Fruit fly (Drosophila melanogaster) whole organism, embryonic: ENCODE measurements around the gene Mgstl.

Source experiments
- ATbp ChIP-seq: fragments of 200-800 bp; sonication (Bioruptor generic); optimal IDR thresholded peaks from 2 replicates; lab custom pipeline; 2017; ENCODE audit warnings: missing biosample characterization, mild to moderate bottlenecking, missing genetic modification characterization, missing genetic modification reagents
- Antp ChIP-seq: fragments of 200-800 bp; sonication (Bioruptor generic); optimal IDR thresholded peaks from 3 replicates; lab custom pipeline; 2016; ENCODE audit warnings: missing biosample characterization, missing genetic modification characterization
- CG11696 ChIP-seq: fragments of 200-800 bp; sonication (Bioruptor generic); IDR thresholded peaks from 2 replicates; pipeline ENCODE4 v1.3.6; 2022; ENCODE audit warnings: missing biosample characterization, missing genetic modification characterization
- CG14710 ChIP-seq: fragments of 200-800 bp; sonication (Bioruptor generic); optimal IDR thresholded peaks from 3 replicates; lab custom pipeline; 2019; ENCODE audit warnings: missing biosample characterization, mild to moderate bottlenecking, missing genetic modification characterization, moderate library complexity
- CG1529 ChIP-seq: fragments of 200-800 bp; sonication (Bioruptor generic); optimal IDR thresholded peaks from 3 replicates; lab custom pipeline; 2018; ENCODE audit warnings: missing biosample characterization, missing genetic modification characterization
- CG15479 ChIP-seq: fragments of 200-800 bp; sonication (Bioruptor generic); optimal IDR thresholded peaks from 3 replicates; lab custom pipeline; 2019; ENCODE audit warnings: missing biosample characterization, mild to moderate bottlenecking, missing genetic modification characterization, moderate library complexity
- CG1602 ChIP-seq: fragments of 200-800 bp; sonication (Bioruptor generic); optimal IDR thresholded peaks from 3 replicates; lab custom pipeline; 2016; ENCODE audit warnings: missing biosample characterization, missing genetic modification characterization
- CG5953 ChIP-seq: fragments of 200-800 bp; sonication (Bioruptor generic); IDR thresholded peaks from 2 replicates; pipeline ENCODE4 v1.3.6; 2022; ENCODE audit warnings: missing biosample characterization, missing genetic modification characterization
- CG8281 ChIP-seq: fragments of 200-800 bp; sonication (Bioruptor generic); optimal IDR thresholded peaks from 2 replicates; lab custom pipeline; 2018; ENCODE audit warnings: missing biosample characterization, mild to moderate bottlenecking, missing genetic modification characterization, moderate library complexity
- CG8290 ChIP-seq, 3 experiments: fragments of 200-800 bp; sonication (Bioruptor generic); optimal IDR thresholded peaks; 2 replicates each; lab custom pipeline; 2016 to 2019; ENCODE audit warnings: missing biosample characterization in 3 of 3, missing genetic modification characterization in 3 of 3, mild to moderate bottlenecking in 2 of 3, moderate library complexity in 1 of 3
- CTCF ChIP-seq: fragments of 200-800 bp; sonication (Bioruptor generic); optimal IDR thresholded peaks from 2 replicates; lab custom pipeline; 2017; ENCODE audit warnings: missing biosample characterization, mild to moderate bottlenecking, missing genetic modification characterization, moderate library complexity
- E2f2 ChIP-seq: fragments of 200-800 bp; sonication (Bioruptor generic); IDR thresholded peaks from 2 replicates; pipeline ENCODE4 v1.3.6; 2022; ENCODE audit warnings: missing biosample characterization, missing genetic modification characterization
- Ets65A ChIP-seq: fragments of 200-800 bp; sonication (Bioruptor generic); peaks from one replicate; lab custom pipeline; 2016; ENCODE audit warnings: missing biosample characterization, missing genetic modification characterization
- H2.0 ChIP-seq: fragments of 200-800 bp; sonication (Bioruptor generic); IDR thresholded peaks from 2 replicates; pipeline ENCODE4 v1.3.6; 2022; ENCODE audit warnings: missing biosample characterization, missing genetic modification characterization
- Hmx ChIP-seq: fragments of 200-800 bp; sonication (Bioruptor generic); optimal IDR thresholded peaks from 2 replicates; lab custom pipeline; 2016; ENCODE audit warnings: missing biosample characterization, missing genetic modification characterization
- NC2α ChIP-seq: fragments of 200-800 bp; sonication (Bioruptor generic); optimal IDR thresholded peaks from 2 replicates; lab custom pipeline; 2016; ENCODE audit warnings: missing biosample characterization, missing genetic modification characterization
- NfI ChIP-seq: fragments of 200-800 bp; sonication (Bioruptor generic); optimal IDR thresholded peaks from 3 replicates; lab custom pipeline; 2018; ENCODE audit warnings: missing biosample characterization, mild to moderate bottlenecking, missing genetic modification characterization, moderate library complexity
- Ravus ChIP-seq: fragments of 200-800 bp; sonication (Bioruptor generic); IDR thresholded peaks from 2 replicates; pipeline ENCODE4 v1.3.6; 2022; ENCODE audit warnings: missing biosample characterization, missing genetic modification characterization
- Sox102F ChIP-seq: fragments of 200-800 bp; sonication (Bioruptor generic); optimal IDR thresholded peaks from 2 replicates; lab custom pipeline; 2018; ENCODE audit warnings: missing biosample characterization, mild to moderate bottlenecking, missing genetic modification characterization, moderate library complexity
- Taf1 ChIP-seq: fragments of 200-800 bp; sonication (Bioruptor generic); IDR thresholded peaks from 2 replicates; pipeline ENCODE4 v1.3.6; 2022; ENCODE audit warnings: missing biosample characterization, missing genetic modification characterization
- Tbp ChIP-seq: fragments of >200 bp; optimal IDR thresholded peaks from 2 replicates; lab custom pipeline; 2018; ENCODE audit warnings: missing biosample characterization, missing genetic modification characterization
- Trl ChIP-seq, 3 experiments: fragments of >200 bp in 2 of 3; fragments of 200-800 bp in 1 of 3; sonication (Bioruptor generic) in 1 of 3; optimal IDR thresholded peaks; 2 replicates in 1 of 3; 3 replicates in 2 of 3; lab custom pipeline; 2016 to 2017; ENCODE audit warnings: missing biosample characterization in 1 of 3, missing genetic modification characterization in 1 of 3
- ara ChIP-seq: fragments of 200-800 bp; sonication (Bioruptor generic); IDR thresholded peaks from 2 replicates; pipeline ENCODE4 v1.3.6; 2022; ENCODE audit warnings: missing biosample characterization, missing genetic modification characterization
- ash1 ChIP-seq: fragments of 200-800 bp; sonication (Bioruptor generic); optimal IDR thresholded peaks from 2 replicates; lab custom pipeline; 2018; ENCODE audit warnings: missing biosample characterization, mild to moderate bottlenecking, missing genetic modification characterization
- az2 ChIP-seq: fragments of 200-800 bp; sonication (Bioruptor generic); optimal IDR thresholded peaks from 3 replicates; lab custom pipeline; 2016; ENCODE audit warnings: missing biosample characterization, missing genetic modification characterization
- bcd ChIP-seq: fragments of 200-800 bp; sonication (Bioruptor generic); optimal IDR thresholded peaks from 2 replicates; lab custom pipeline; 2017; ENCODE audit warnings: missing biosample characterization, mild to moderate bottlenecking, missing genetic modification characterization
- caup ChIP-seq: fragments of 200-800 bp; sonication (Bioruptor generic); optimal IDR thresholded peaks from 3 replicates; lab custom pipeline; 2017; ENCODE audit warnings: missing biosample characterization, mild to moderate bottlenecking, missing genetic modification characterization, moderate library complexity; ENCODE audit not compliant: severe bottlenecking
- chn ChIP-seq: fragments of 200-800 bp; sonication (Bioruptor generic); optimal IDR thresholded peaks from 2 replicates; lab custom pipeline; 2016; ENCODE audit warnings: missing biosample characterization, missing genetic modification characterization
- dan ChIP-seq: fragments of 200-800 bp; sonication (Bioruptor generic); IDR thresholded peaks from 2 replicates; pipeline ENCODE4 v1.3.6; 2022; ENCODE audit warnings: missing biosample characterization, missing genetic modification characterization
- eve ChIP-seq, 2 experiments: fragments of >200 bp; optimal IDR thresholded peaks; 2 replicates each; lab custom pipeline; 2017; ENCODE audit warnings: missing biosample characterization in 2 of 2, missing genetic modification characterization in 2 of 2
- fru ChIP-seq: fragments of >200 bp; optimal IDR thresholded peaks from 2 replicates; lab custom pipeline; 2017
- ftz-f1 ChIP-seq: fragments of 200-800 bp; sonication (Bioruptor generic); optimal IDR thresholded peaks from 2 replicates; lab custom pipeline; 2016; ENCODE audit warnings: missing biosample characterization, missing genetic modification characterization
- gcm ChIP-seq: fragments of 200-800 bp; sonication (Bioruptor generic); optimal IDR thresholded peaks from 2 replicates; lab custom pipeline; 2019; ENCODE audit warnings: missing biosample characterization, mild to moderate bottlenecking, missing genetic modification characterization, moderate library complexity
- grn ChIP-seq: fragments of 200-800 bp; sonication (Bioruptor generic); optimal IDR thresholded peaks from 3 replicates; lab custom pipeline; 2017; ENCODE audit warnings: missing biosample characterization, missing genetic modification characterization
- hbn ChIP-seq: fragments of 200-800 bp; sonication (Bioruptor generic); IDR thresholded peaks from 2 replicates; pipeline ENCODE4 v1.3.6; 2022; ENCODE audit warnings: missing biosample characterization, missing genetic modification characterization; ENCODE audit not compliant: partially characterized antibody
- jing ChIP-seq: fragments of 200-800 bp; sonication (Bioruptor generic); optimal IDR thresholded peaks from 2 replicates; lab custom pipeline; 2018; ENCODE audit warnings: missing biosample characterization, mild to moderate bottlenecking, missing genetic modification characterization
- lmd ChIP-seq: fragments of 200-800 bp; sonication (Bioruptor generic); IDR thresholded peaks from 2 replicates; pipeline ENCODE4 v1.3.6; 2022; ENCODE audit warnings: missing biosample characterization, missing genetic modification characterization
- lola ChIP-seq, 3 experiments: fragments of >200 bp in 2 of 3; fragments of 200-800 bp in 1 of 3; sonication (Bioruptor generic) in 1 of 3; optimal IDR thresholded peaks; 2 replicates each; lab custom pipeline; 2017 to 2019; ENCODE audit warnings: missing biosample characterization in 3 of 3, missing genetic modification characterization in 3 of 3, mild to moderate bottlenecking in 1 of 3, moderate library complexity in 1 of 3
- nerfin-2 ChIP-seq: fragments of 200-800 bp; sonication (Bioruptor generic); IDR thresholded peaks from 2 replicates; pipeline ENCODE4 v1.3.6; 2022; ENCODE audit warnings: missing biosample characterization, missing genetic modification characterization; ENCODE audit not compliant: partially characterized antibody
- pho ChIP-seq: fragments of 200-800 bp; sonication (Bioruptor generic); optimal IDR thresholded peaks from 2 replicates; lab custom pipeline; 2016; ENCODE audit warnings: missing biosample characterization, missing genetic modification characterization
- run ChIP-seq: fragments of 200-800 bp; sonication (Bioruptor generic); optimal IDR thresholded peaks from 3 replicates; lab custom pipeline; 2018; ENCODE audit warnings: missing biosample characterization, mild to moderate bottlenecking, missing genetic modification characterization
- sens ChIP-seq: fragments of 200-800 bp; sonication (Bioruptor generic); peaks from one replicate; lab custom pipeline; 2016; ENCODE audit warnings: missing biosample characterization, missing genetic modification characterization
- sug ChIP-seq: fragments of 200-800 bp; optimal IDR thresholded peaks from 2 replicates; lab custom pipeline; 2019; ENCODE audit warnings: missing biosample characterization, mild to moderate bottlenecking, missing genetic modification characterization, moderate library complexity
- tup ChIP-seq: fragments of 200-800 bp; sonication (Bioruptor generic); optimal IDR thresholded peaks from 2 replicates; lab custom pipeline; 2016; ENCODE audit warnings: missing biosample characterization, mild to moderate bottlenecking, missing genetic modification characterization, moderate library complexity
- wek ChIP-seq: fragments of 200-800 bp; sonication (Bioruptor generic); optimal IDR thresholded peaks from 3 replicates; lab custom pipeline; 2018; ENCODE audit warnings: missing biosample characterization, mild to moderate bottlenecking, missing genetic modification characterization, moderate library complexity
- zen2 ChIP-seq: fragments of 200-800 bp; sonication (Bioruptor generic); IDR thresholded peaks from 3 replicates; pipeline ENCODE4 v1.3.6; 2022; ENCODE audit warnings: missing biosample characterization, missing genetic modification characterization; ENCODE audit not compliant: partially characterized antibody

The Mgstl gene

dm6 chrX:21041825-21042224 lies at the start of gene Mgstl:
Gene Mgstl, plus strand, starts transcription at chrX:21042125.
- no peak for TF ChIP-seq CG15479
- no peak for TF ChIP-seq eve (GFP tag; optimal IDR thresholded peaks at IDR 0.05; lab: Kevin White, UChicago)
- TF ChIP-seq CG1602 (GFP tag; lab: Kevin White, UChicago), result no peak
- TF ChIP-seq CG5953 (GFP tag; lab: Robert Waterston, UW), result no peak
- TF ChIP-seq E2f2 (GFP tag; lab: Robert Waterston, UW), result no peak
- TF ChIP-seq chn (GFP tag; lab: Kevin White, UChicago), result no peak
- TF ChIP-seq Ravus (GFP tag; lab: Robert Waterston, UW), result no peak
- no peak for TF ChIP-seq hbn
- no peak for TF ChIP-seq wek (GFP tag; lab: Kevin White, UChicago)
- TF ChIP-seq lola (GFP tag; optimal IDR thresholded peaks at IDR 0.05; lab: Kevin White, UChicago), result no peak
- TF ChIP-seq CG8290 (GFP tag; optimal IDR thresholded peaks at IDR 0.05; lab: Kevin White, UChicago), result no peak
- TF ChIP-seq CG8290 (tag; optimal IDR thresholded peaks at IDR 0.05; lab: Kevin White, UChicago), result no peak
- no peak for TF ChIP-seq CG14710 (tag; lab: Kevin White, UChicago)
- TF ChIP-seq Antp, result no peak
- no peak for TF ChIP-seq bcd (GFP tag; lab: Kevin White, UChicago)
- TF ChIP-seq az2, result no peak
- TF ChIP-seq Hmx (GFP tag; lab: Kevin White, UChicago), result no peak

DNA sequence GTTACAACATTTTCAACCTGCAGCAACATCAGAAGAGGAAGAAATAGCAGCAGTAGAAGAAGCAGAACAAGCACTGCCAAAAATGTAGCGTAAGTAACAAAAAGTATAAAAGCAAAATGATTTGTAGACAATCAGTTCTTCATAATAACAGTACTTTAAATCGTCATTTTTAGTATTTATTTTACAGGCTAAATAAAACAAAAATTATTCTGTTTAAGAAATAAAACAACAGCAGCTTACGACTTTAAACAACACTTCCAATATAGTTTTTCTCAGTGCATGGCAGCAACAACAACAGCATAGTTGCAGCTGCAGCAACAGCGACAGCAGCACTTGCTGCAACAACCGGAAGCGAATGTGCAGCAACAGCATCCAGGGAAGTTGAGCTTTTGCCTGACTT lies 31.4 kb upstream of the Mgstl start:
- no peak for TF ChIP-seq pho (GFP tag; lab: Kevin White, UChicago)
- TF ChIP-seq jing, result no peak
- TF ChIP-seq Trl (optimal IDR thresholded peaks at IDR 0.05; lab: Kevin White, UChicago), result peak in 1 of 2 experiments; percentile 1
- no peak for TF ChIP-seq Trl (GFP tag; optimal IDR thresholded peaks at IDR 0.05; lab: Kevin White, UChicago)

dm6 chrX:21017568-21017967 lies 24.4 kb upstream of the Mgstl start:
- no peak for TF ChIP-seq Sox102F
- TF ChIP-seq CG11696 (GFP tag; lab: Robert Waterston, UW), result no peak
- no peak for TF ChIP-seq lmd (GFP tag; lab: Robert Waterston, UW)
- TF ChIP-seq Tbp (GFP tag; lab: Kevin White, UChicago), result no peak
- TF ChIP-seq CTCF (GFP tag; lab: Kevin White, UChicago), result peak; percentile 67
- no peak for TF ChIP-seq run (tag; lab: Kevin White, UChicago)
- no peak for TF ChIP-seq caup
- TF ChIP-seq Ets65A, result peak; percentile 82
- no peak for TF ChIP-seq H2.0 (GFP tag; lab: Robert Waterston, UW)
- no peak for TF ChIP-seq ftz-f1 (GFP tag; lab: Kevin White, UChicago)
- no peak for TF ChIP-seq NC2α (GFP tag; lab: Kevin White, UChicago)
- TF ChIP-seq sug, result no peak
- no peak for TF ChIP-seq tup (GFP tag; lab: Kevin White, UChicago)
- no peak for TF ChIP-seq gcm (GFP tag; lab: Kevin White, UChicago)
- no peak for TF ChIP-seq NfI (GFP tag; lab: Kevin White, UChicago)
- no peak for TF ChIP-seq fru (lab: Kevin White, UChicago)
- TF ChIP-seq dan, result no peak
- no peak for TF ChIP-seq ATbp (GFP tag; lab: Kevin White, UChicago)
- TF ChIP-seq CG8281, result no peak
- no peak for TF ChIP-seq ara (GFP tag; lab: Robert Waterston, UW)
- TF ChIP-seq grn (GFP tag; lab: Kevin White, UChicago), result no peak
- TF ChIP-seq ash1 (GFP tag; lab: Kevin White, UChicago), result no peak
- no peak for TF ChIP-seq nerfin-2 (GFP tag; lab: Robert Waterston, UW)
- no peak for TF ChIP-seq Taf1 (GFP tag; lab: Robert Waterston, UW)
- TF ChIP-seq sens (GFP tag; lab: Kevin White, UChicago), result peak; percentile 12
- no peak for TF ChIP-seq zen2 (GFP tag; lab: Robert Waterston, UW)
- TF ChIP-seq CG1529 (GFP tag; lab: Kevin White, UChicago), result peak; percentile 8
